Worm (Caenorhabditis elegans): ENCODE data around the gene srw-19.

ce11 chrV:15259904-15260303 is 21.3 kb downstream of the srw-19 start, which contains the start of gene M01B2.8:
- TF ChIP-seq ceh-9 (tag; optimal IDR thresholded peaks at IDR 0.05) (no peak), R02D3.7 (tag; optimal IDR thresholded peaks at IDR 0.05) (no peak), nhr-237 (tag; optimal IDR thresholded peaks at IDR 0.05) (no peak), skn-1 (tag; optimal IDR thresholded peaks at IDR 0.05) (no peak)
